Worm (Caenorhabditis elegans) whole organism, L1 larva: Measurements from ENCODE around the gene bath-47.

Experiments
- Y116A8C.19 ChIP-seq: sonication (generic microtip); optimal IDR thresholded peaks from 2 replicates; lab custom pipeline; 2016; ENCODE audit warnings: missing compliant biosample characterization, missing genetic modification characterization, borderline replicate concordance
- aha-1 ChIP-seq: fragments of 150-350 bp; optimal IDR thresholded peaks from 2 replicates; lab custom pipeline; 2014; ENCODE audit warnings: missing biosample characterization, missing genetic modification characterization
- ama-1 ChIP-seq: fragments of 150-350 bp; optimal IDR thresholded peaks from 2 replicates; lab custom pipeline; 2014
- ceh-82 ChIP-seq, 3 experiments: fragments of 150-350 bp in 1 of 3; sonication (generic microtip) in 2 of 3; optimal IDR thresholded peaks; 2 replicates each; lab custom pipeline; 2014 to 2017; ENCODE audit warnings: missing biosample characterization in 3 of 3, missing genetic modification characterization in 3 of 3
- ceh-88 ChIP-seq: fragments of 200-800 bp; sonication (Bioruptor generic); IDR thresholded peaks from 2 replicates; pipeline ENCODE4 v1.3.6; 2022; ENCODE audit warnings: missing genetic modification characterization, missing compliant biosample characterization
- ceh-90 ChIP-seq: sonication (generic microtip); optimal IDR thresholded peaks from 2 replicates; lab custom pipeline; 2016; ENCODE audit warnings: missing genetic modification characterization, missing compliant biosample characterization
- egl-13 ChIP-seq: sonication (generic microtip); optimal IDR thresholded peaks from 2 replicates; lab custom pipeline; 2016; ENCODE audit warnings: missing genotype, missing genetic modification reagents, missing genetic modification characterization, missing compliant biosample characterization
- fkh-4 ChIP-seq: sonication (generic microtip); optimal IDR thresholded peaks from 2 replicates; lab custom pipeline; 2016; ENCODE audit warnings: missing compliant biosample characterization, missing genetic modification characterization, borderline replicate concordance
- lin-14 ChIP-seq: fragments of 200-800 bp; sonication (Bioruptor generic); optimal IDR thresholded peaks from 2 replicates; lab custom pipeline; 2018; ENCODE audit warnings: mild to moderate bottlenecking, missing genetic modification characterization, moderate library complexity, missing compliant biosample characterization
- nhr-11 ChIP-seq: fragments of 150-350 bp; optimal IDR thresholded peaks from 2 replicates; lab custom pipeline; 2014; ENCODE audit warnings: missing biosample characterization, missing genetic modification characterization

The bath-47 gene

DNA sequence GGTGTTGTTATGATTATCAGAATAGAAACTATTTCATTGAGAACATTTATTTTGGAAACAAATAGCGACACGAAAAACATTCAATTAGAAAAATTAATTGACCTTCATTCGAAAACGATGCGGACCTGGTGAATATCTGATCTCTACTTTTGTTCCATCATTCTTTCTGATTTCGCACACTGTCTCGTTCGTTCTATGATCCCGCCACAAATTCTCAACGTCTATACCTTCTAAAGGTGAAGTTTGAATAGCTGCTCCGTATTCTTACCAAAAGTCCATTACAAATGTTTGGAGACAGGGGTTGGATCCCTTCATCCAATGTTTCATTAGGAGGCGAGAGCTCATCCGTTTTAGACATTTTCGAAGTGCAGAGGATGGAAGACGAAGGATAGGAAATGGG, 50.2 kb downstream of the bath-47 start, which contains the start of gene fbxb-16:
TSS of gene fbxb-16 (minus strand) at position 101 of the 400 bp plus-strand sequence.
- no peak for TF ChIP-seq ceh-90 (tag; lab: Kevin White, UChicago)
- no peak for TF ChIP-seq lin-14 (GFP tag; lab: Kevin White, UChicago)
- no peak for TF ChIP-seq aha-1 (tag; lab: Kevin White, UChicago)

DNA sequence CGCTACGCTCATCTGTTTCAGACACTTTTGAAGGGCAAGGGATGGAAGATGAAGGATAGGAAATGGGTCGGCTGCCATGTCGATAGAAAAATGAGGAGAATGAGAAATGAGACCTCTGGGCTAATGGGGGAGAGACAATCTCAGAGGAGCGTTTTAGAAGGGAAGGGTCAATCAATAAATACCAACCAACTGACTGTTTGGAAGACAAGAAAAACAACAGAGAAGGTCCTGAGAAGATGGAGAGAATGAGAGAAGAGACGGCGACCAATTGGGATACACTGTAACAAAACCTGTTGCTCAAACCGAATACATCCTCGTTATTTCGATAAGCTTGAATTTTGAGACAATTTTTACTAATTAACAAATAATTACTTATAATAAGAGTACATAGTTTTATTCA, 51.8 kb downstream of the bath-47 start, which contains the start of gene fbxb-15:
TSS of gene fbxb-15 (minus strand) at position 101 of the 400 bp plus-strand sequence.
- TF ChIP-seq egl-13 (tag; lab: Kevin White, UChicago) (no peak), Y116A8C.19 (tag; lab: Kevin White, UChicago) (no peak), nhr-11 (no peak), fkh-4 (tag; lab: Kevin White, UChicago) (no peak), ceh-82 (tag; optimal IDR thresholded peaks at IDR 0.05; lab: Kevin White, UChicago) (no peak), ama-1 (lab: Kevin White, UChicago) (no peak), ceh-88 (GFP tag; lab: Robert Waterston, UW) (no peak)
- TF ChIP-seq, all 84 proteins: peak for 0
